Fruit fly (Drosophila melanogaster) whole organism, embryonic: ENCODE measurements around the gene Pex7.
A peak's percentile ranks its signal among the peaks of the same experiment; 100 is the strongest.

ENCODE experiments used
- Abd-B ChIP-seq: fragments of 200-800 bp; sonication (Bioruptor generic); optimal IDR thresholded peaks from 2 replicates; lab custom pipeline; 2018; ENCODE audit warnings: missing biosample characterization, mild to moderate bottlenecking, missing genetic modification characterization, moderate library complexity
- Ada2b ChIP-seq: fragments of 200-800 bp; sonication (Bioruptor generic); IDR thresholded peaks from 2 replicates; pipeline ENCODE4 v1.3.6; 2022; ENCODE audit warnings: missing biosample characterization, missing genetic modification characterization
- C15 ChIP-seq: fragments of 200-800 bp; sonication (Bioruptor generic); IDR thresholded peaks from 3 replicates; pipeline ENCODE4 v1.3.6; 2022; ENCODE audit warnings: missing biosample characterization, missing genetic modification characterization
- CG1024 ChIP-seq: fragments of 200-800 bp; sonication (Bioruptor generic); IDR thresholded peaks from 2 replicates; pipeline ENCODE4 v1.3.6; 2022; ENCODE audit warnings: missing biosample characterization, missing genetic modification characterization
- CG10267 ChIP-seq: fragments of 200-800 bp; sonication (Bioruptor generic); optimal IDR thresholded peaks from 2 replicates; lab custom pipeline; 2018; ENCODE audit warnings: missing biosample characterization, mild to moderate bottlenecking, missing genetic modification characterization, moderate library complexity
- CG12391 ChIP-seq: fragments of 200-800 bp; sonication (Bioruptor generic); optimal IDR thresholded peaks from 3 replicates; lab custom pipeline; 2018; ENCODE audit warnings: missing biosample characterization, mild to moderate bottlenecking, missing genetic modification characterization, moderate library complexity
- CG12769 ChIP-seq: fragments of 200-800 bp; sonication (Bioruptor generic); optimal IDR thresholded peaks from 2 replicates; lab custom pipeline; 2019; ENCODE audit warnings: missing biosample characterization, mild to moderate bottlenecking, missing genetic modification characterization, moderate library complexity
- CG14050 ChIP-seq: fragments of 200-800 bp; sonication (Bioruptor generic); IDR thresholded peaks from 3 replicates; pipeline ENCODE4 v1.3.6; 2022; ENCODE audit warnings: missing biosample characterization, missing genetic modification characterization
- CG14710 ChIP-seq: fragments of 200-800 bp; sonication (Bioruptor generic); optimal IDR thresholded peaks from 3 replicates; lab custom pipeline; 2019; ENCODE audit warnings: missing biosample characterization, mild to moderate bottlenecking, missing genetic modification characterization, moderate library complexity
- CG1529 ChIP-seq: fragments of 200-800 bp; sonication (Bioruptor generic); optimal IDR thresholded peaks from 3 replicates; lab custom pipeline; 2018; ENCODE audit warnings: missing biosample characterization, missing genetic modification characterization
- CG1602 ChIP-seq: fragments of 200-800 bp; sonication (Bioruptor generic); optimal IDR thresholded peaks from 3 replicates; lab custom pipeline; 2016; ENCODE audit warnings: missing biosample characterization, missing genetic modification characterization
- CG16813 ChIP-seq: fragments of 200-800 bp; sonication (Bioruptor generic); IDR thresholded peaks from 3 replicates; pipeline ENCODE4 v1.3.6; 2022; ENCODE audit warnings: missing biosample characterization, missing genetic modification characterization; ENCODE audit not compliant: partially characterized antibody
- CG17385 ChIP-seq: fragments of 200-800 bp; sonication (Bioruptor generic); optimal IDR thresholded peaks from 3 replicates; lab custom pipeline; 2018; ENCODE audit warnings: missing biosample characterization, mild to moderate bottlenecking, missing genetic modification characterization
- CG2116 ChIP-seq: fragments of 200-800 bp; sonication (Bioruptor generic); optimal IDR thresholded peaks from 3 replicates; lab custom pipeline; 2018; ENCODE audit warnings: missing biosample characterization, mild to moderate bottlenecking, missing genetic modification characterization
- CG2129 ChIP-seq: fragments of 200-800 bp; sonication (Bioruptor generic); IDR thresholded peaks from 2 replicates; pipeline ENCODE4 v1.3.6; 2022; ENCODE audit warnings: missing biosample characterization, missing genetic modification characterization; ENCODE audit not compliant: partially characterized antibody
- CG2202 ChIP-seq: fragments of 200-800 bp; sonication (Bioruptor generic); optimal IDR thresholded peaks from 2 replicates; lab custom pipeline; 2018; ENCODE audit warnings: missing biosample characterization, mild to moderate bottlenecking, missing genetic modification characterization
- CG31365 ChIP-seq: fragments of 200-800 bp; sonication (Bioruptor generic); optimal IDR thresholded peaks from 2 replicates; lab custom pipeline; 2018; ENCODE audit warnings: missing biosample characterization, mild to moderate bottlenecking, missing genetic modification characterization
- CG4424 ChIP-seq: fragments of 200-800 bp; sonication (Bioruptor generic); optimal IDR thresholded peaks from 3 replicates; lab custom pipeline; 2016; ENCODE audit warnings: missing biosample characterization, missing genetic modification characterization
- CG4617 ChIP-seq: fragments of 200-800 bp; sonication (Bioruptor generic); optimal IDR thresholded peaks from 3 replicates; lab custom pipeline; 2016; ENCODE audit warnings: missing biosample characterization, missing genetic modification characterization, borderline replicate concordance
- CG6272 ChIP-seq: fragments of 200-800 bp; sonication (Bioruptor generic); IDR thresholded peaks from 2 replicates; pipeline ENCODE4 v1.3.6; 2022; ENCODE audit warnings: missing biosample characterization, missing genetic modification characterization
- CG8944 ChIP-seq: fragments of 200-800 bp; sonication (Bioruptor generic); optimal IDR thresholded peaks from 3 replicates; lab custom pipeline; 2016; ENCODE audit warnings: missing biosample characterization, missing genetic modification characterization
- CG9215 ChIP-seq: fragments of 200-800 bp; sonication (Bioruptor generic); IDR thresholded peaks from 2 replicates; pipeline ENCODE4 v1.3.6; 2022; ENCODE audit warnings: missing biosample characterization, missing genetic modification characterization
- CHES-1-like ChIP-seq: fragments of 200-800 bp; sonication (Bioruptor generic); optimal IDR thresholded peaks from 2 replicates; lab custom pipeline; 2016; ENCODE audit warnings: missing biosample characterization, missing genetic modification characterization
- Dfd ChIP-seq, 2 experiments: fragments of >200 bp; optimal IDR thresholded peaks; 2 replicates each; lab custom pipeline; 2017; ENCODE audit warnings: missing biosample characterization in 2 of 2, missing genetic modification characterization in 2 of 2
- H15 ChIP-seq: fragments of 200-800 bp; sonication (Bioruptor generic); IDR thresholded peaks from 3 replicates; pipeline ENCODE4 v1.3.6; 2022; ENCODE audit warnings: missing biosample characterization, missing genetic modification characterization
- Hmx ChIP-seq: fragments of 200-800 bp; sonication (Bioruptor generic); optimal IDR thresholded peaks from 2 replicates; lab custom pipeline; 2016; ENCODE audit warnings: missing biosample characterization, missing genetic modification characterization
- Med ChIP-seq: fragments of 200-800 bp; sonication (Bioruptor generic); peaks from one replicate; lab custom pipeline; 2016; ENCODE audit warnings: missing biosample characterization, missing genetic modification characterization, mild to moderate bottlenecking, inconsistent platforms, moderate library complexity
- Mes4 ChIP-seq: fragments of 200-800 bp; sonication (Bioruptor generic); optimal IDR thresholded peaks from 2 replicates; lab custom pipeline; 2016; ENCODE audit warnings: missing biosample characterization, missing genetic modification characterization
- Nf-YA ChIP-seq: fragments of 200-800 bp; sonication (Bioruptor generic); IDR thresholded peaks from 2 replicates; pipeline ENCODE4 v1.3.6; 2022; ENCODE audit warnings: missing biosample characterization, missing genetic modification characterization
- Nf-YB ChIP-seq: fragments of 200-800 bp; sonication (Bioruptor generic); optimal IDR thresholded peaks from 3 replicates; lab custom pipeline; 2019; ENCODE audit warnings: missing biosample characterization, mild to moderate bottlenecking, missing genetic modification characterization, moderate library complexity
- Pdp1 ChIP-seq, 2 experiments: fragments of 200-800 bp; sonication (Bioruptor generic); optimal IDR thresholded peaks; 3 replicates each; lab custom pipeline; 2016; ENCODE audit warnings: missing biosample characterization in 2 of 2, missing genetic modification characterization in 2 of 2, mild to moderate bottlenecking in 1 of 2, moderate library complexity in 1 of 2
- Six4 ChIP-seq: fragments of 200-800 bp; sonication (Bioruptor generic); optimal IDR thresholded peaks from 2 replicates; lab custom pipeline; 2016; ENCODE audit warnings: missing biosample characterization, missing genetic modification characterization
- aop ChIP-seq: fragments of 200-800 bp; sonication (Bioruptor generic); IDR thresholded peaks from 2 replicates; pipeline ENCODE4 v1.3.6; 2022; ENCODE audit warnings: missing biosample characterization, missing genetic modification characterization
- ewg ChIP-seq: fragments of 200-800 bp; sonication (Bioruptor generic); optimal IDR thresholded peaks from 3 replicates; lab custom pipeline; 2017; ENCODE audit warnings: mild to moderate bottlenecking, missing biosample characterization, missing genetic modification reagents, missing genetic modification characterization
- exex ChIP-seq: fragments of 200-800 bp; sonication (Bioruptor generic); optimal IDR thresholded peaks from 4 replicates; lab custom pipeline; 2018; ENCODE audit warnings: missing biosample characterization, mild to moderate bottlenecking, missing genetic modification characterization, moderate library complexity
- gfzf ChIP-seq: fragments of 200-800 bp; sonication (Bioruptor generic); optimal IDR thresholded peaks from 2 replicates; lab custom pipeline; 2016; ENCODE audit warnings: missing biosample characterization, mild to moderate bottlenecking, missing genetic modification characterization, moderate library complexity
- gt ChIP-seq: fragments of 200-800 bp; sonication (Bioruptor generic); IDR thresholded peaks from 2 replicates; pipeline ENCODE4 v1.3.6; 2022; ENCODE audit warnings: missing biosample characterization, missing genetic modification characterization
- ken ChIP-seq: fragments of 200-800 bp; sonication (Bioruptor generic); IDR thresholded peaks from 3 replicates; pipeline ENCODE4 v1.3.6; 2022; ENCODE audit warnings: missing biosample characterization, missing genetic modification characterization
- otp ChIP-seq: fragments of 200-800 bp; sonication (Bioruptor generic); IDR thresholded peaks from 3 replicates; pipeline ENCODE4, ENCODE4 v1.3.6; 2022; ENCODE audit warnings: missing biosample characterization, missing genetic modification characterization
- pan ChIP-seq, 4 experiments: fragments of >200 bp in 3 of 4; fragments of 200-800 bp in 1 of 4; sonication (Bioruptor generic) in 1 of 4; optimal IDR thresholded peaks in 3 of 4; IDR thresholded peaks in 1 of 4; 2 replicates each; pipeline versions ENCODE4 v1.3.6 to Lab custom; 2017 to 2022; ENCODE audit warnings: missing biosample characterization in 2 of 4, missing genetic modification characterization in 2 of 4, mixed read lengths in 1 of 4
- pfk ChIP-seq: fragments of 200-800 bp; sonication (Bioruptor generic); optimal IDR thresholded peaks from 2 replicates; lab custom pipeline; 2018; ENCODE audit warnings: missing biosample characterization, mild to moderate bottlenecking, missing genetic modification characterization, moderate library complexity
- phol ChIP-seq: fragments of 200-800 bp; sonication (Bioruptor generic); optimal IDR thresholded peaks from 3 replicates; lab custom pipeline; 2018; ENCODE audit warnings: missing biosample characterization, mild to moderate bottlenecking, missing genetic modification characterization, moderate library complexity
- psq ChIP-seq: fragments of 200-800 bp; sonication (Bioruptor generic); optimal IDR thresholded peaks from 2 replicates; lab custom pipeline; 2017; ENCODE audit warnings: missing biosample characterization, missing genetic modification characterization
- schlank ChIP-seq: fragments of 200-800 bp; sonication (Bioruptor generic); optimal IDR thresholded peaks from 2 replicates; lab custom pipeline; 2018; ENCODE audit warnings: missing biosample characterization, mild to moderate bottlenecking, missing genetic modification characterization
- shn ChIP-seq: fragments of 200-800 bp; sonication (Bioruptor generic); optimal IDR thresholded peaks from 3 replicates; lab custom pipeline; 2016; ENCODE audit warnings: missing biosample characterization, missing genetic modification characterization
- sima ChIP-seq: fragments of 200-800 bp; sonication (Bioruptor generic); optimal IDR thresholded peaks from 2 replicates; lab custom pipeline; 2016; ENCODE audit warnings: missing biosample characterization, missing genetic modification characterization
- tio ChIP-seq: fragments of 200-800 bp; sonication (Bioruptor generic); optimal IDR thresholded peaks from 2 replicates; lab custom pipeline; 2017; ENCODE audit warnings: missing biosample characterization, missing genetic modification characterization, inconsistent platforms
- tna ChIP-seq: fragments of 200-800 bp; sonication (Bioruptor generic); IDR thresholded peaks from 2 replicates; pipeline ENCODE4 v1.3.6; 2022; ENCODE audit warnings: missing biosample characterization, missing genetic modification characterization; ENCODE audit not compliant: partially characterized antibody

Gene Pex7

dm6 chr3L:8691891-8692874, 45.2 kb downstream of the Pex7 start (continued):
- TF ChIP-seq sima (GFP tag; lab: Kevin White, UChicago): no peak
- TF ChIP-seq Pdp1 (GFP tag; optimal IDR thresholded peaks at IDR 0.05; lab: Kevin White, UChicago): peak in 1 of 2 experiments; percentile 92
- no peak for TF ChIP-seq pan (optimal IDR thresholded peaks at IDR 0.05; lab: Kevin White, UChicago)
- TF ChIP-seq pan (GFP tag; optimal IDR thresholded peaks at IDR 0.05 in 1 of 2, IDR thresholded peaks at IDR 0.05 in 1 of 2): peak in 1 of 2 experiments; percentile 32
- TF ChIP-seq CG2202 (tag; lab: Kevin White, UChicago): no peak
- TF ChIP-seq CG14710: peak; percentile 41
- peak; percentile 91 for TF ChIP-seq Med (GFP tag; lab: Kevin White, UChicago)
- TF ChIP-seq tna (GFP tag; lab: Robert Waterston, UW): no peak
- TF ChIP-seq Six4: peak; percentile 55
- 0 out of 3 replicates have a peak, but pooled peaks have one; percentile 31 for TF ChIP-seq otp (GFP tag; lab: Robert Waterston, UW)
- TF ChIP-seq ewg (GFP tag; lab: Kevin White, UChicago): no peak
- peak; percentile 88 for TF ChIP-seq CG12769 (tag; lab: Kevin White, UChicago)
- peak; percentile 53 for TF ChIP-seq CG17385 (GFP tag; lab: Kevin White, UChicago)
- TF ChIP-seq CG16813 (GFP tag; lab: Robert Waterston, UW): no peak
- TF ChIP-seq CG10267 (tag; lab: Kevin White, UChicago): peak; percentile 45
- TF ChIP-seq Ada2b (GFP tag; lab: Robert Waterston, UW): no peak
- no peak for TF ChIP-seq CG1529 (GFP tag; lab: Kevin White, UChicago)
- no peak for TF ChIP-seq aop (GFP tag; lab: Robert Waterston, UW)
- TF ChIP-seq shn: no peak
- peak; percentile 66 for TF ChIP-seq CG12391
- peak; percentile 61 for TF ChIP-seq exex
- no peak for TF ChIP-seq Dfd (GFP tag; optimal IDR thresholded peaks at IDR 0.05; lab: Kevin White, UChicago)
- TF ChIP-seq CG1024 (GFP tag; lab: Robert Waterston, UW): no peak
- peak; percentile 19 for TF ChIP-seq CG1602
- TF ChIP-seq C15 (GFP tag; lab: Robert Waterston, UW): no peak
- TF ChIP-seq CG9215 (GFP tag; lab: Robert Waterston, UW): 0 out of 2 replicates have a peak, but pooled peaks have one; percentile 37
- TF ChIP-seq pfk: no peak
- TF ChIP-seq ken (GFP tag; lab: Robert Waterston, UW): no peak
- no peak for TF ChIP-seq Mes4 (GFP tag; lab: Kevin White, UChicago)
- no peak for TF ChIP-seq gt (GFP tag; lab: Robert Waterston, UW)
- TF ChIP-seq gfzf (GFP tag; lab: Kevin White, UChicago): no peak
- TF ChIP-seq tio (GFP tag; lab: Kevin White, UChicago): peak; percentile 57
- TF ChIP-seq psq (GFP tag; lab: Kevin White, UChicago): no peak
- TF ChIP-seq CG2116 (GFP tag; lab: Kevin White, UChicago): no peak
- TF ChIP-seq phol: peak; percentile 64
- no peak for TF ChIP-seq H15
- TF ChIP-seq CG31365 (tag; lab: Kevin White, UChicago): no peak
- peak; percentile 44; the same call in 1 of the 2 replicates for TF ChIP-seq CG6272 (GFP tag; lab: Robert Waterston, UW)
- no peak for TF ChIP-seq CG14050 (GFP tag; lab: Robert Waterston, UW)
- no peak for TF ChIP-seq CG4617 (GFP tag; lab: Kevin White, UChicago)
- peak; percentile 43 for TF ChIP-seq CG4424 (GFP tag; lab: Kevin White, UChicago)
- TF ChIP-seq Abd-B (GFP tag; lab: Kevin White, UChicago): peak; percentile 30
- TF ChIP-seq CHES-1-like (GFP tag; lab: Kevin White, UChicago): no peak
- TF ChIP-seq schlank (tag; lab: Kevin White, UChicago): no peak
- TF ChIP-seq Nf-YA (GFP tag; lab: Robert Waterston, UW): no peak
- TF ChIP-seq CG8944 (GFP tag; lab: Kevin White, UChicago): no peak
- TF ChIP-seq Nf-YB: peak; percentile 30
- TF ChIP-seq CG2129: no peak
- TF ChIP-seq Hmx: no peak
